Fruit fly (Drosophila melanogaster): Measurements from ENCODE around the gene CG14315.
A peak's percentile ranks its signal among the peaks of the same experiment; 100 is the strongest.

Gene CG14315

DNA sequence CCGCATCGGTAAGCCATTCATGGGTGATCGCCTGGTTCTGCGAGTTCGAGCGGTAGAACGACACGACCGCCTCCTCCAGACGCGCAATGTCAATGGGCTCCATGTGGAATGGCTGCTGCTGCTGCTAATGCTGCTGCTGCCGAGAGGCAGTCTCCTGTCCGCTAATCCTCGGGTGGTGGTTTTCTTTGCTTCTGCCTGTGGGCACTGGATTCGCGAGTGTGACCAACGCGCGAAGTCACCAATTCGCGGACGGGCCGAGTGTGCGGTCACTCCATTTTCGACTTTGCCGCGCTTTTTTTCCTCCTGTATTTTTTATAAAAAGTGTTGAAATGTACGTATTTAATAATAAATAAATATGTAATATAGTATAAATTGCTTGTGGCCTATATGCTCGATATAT is 24.7 kb downstream of the CG14315 start, which contains the start of gene cdm (continued):
- TF ChIP-seq tx (GFP tag; optimal IDR thresholded peaks at IDR 0.05) (no peak), gsb (GFP tag; IDR thresholded peaks at IDR 0.05) (no peak), Lhr (GFP tag; optimal IDR thresholded peaks at IDR 0.05) (peak; percentile 0), disco-r (GFP tag; optimal IDR thresholded peaks at IDR 0.05) (no peak), CG4424 (GFP tag; optimal IDR thresholded peaks at IDR 0.05) (no peak), CG6254 (GFP tag; optimal IDR thresholded peaks at IDR 0.05) (no peak), dati (GFP tag; IDR thresholded peaks at IDR 0.05) (no peak), gem (tag; optimal IDR thresholded peaks at IDR 0.05) (no peak), row (GFP tag; IDR thresholded peaks at IDR 0.05) (peak; percentile 51), CG11085 (GFP tag; IDR thresholded peaks at IDR 0.05) (no peak), Hr51 (GFP tag; optimal IDR thresholded peaks at IDR 0.05) (no peak), CG34376 (GFP tag; optimal IDR thresholded peaks at IDR 0.05) (no peak), CG17802 (tag; optimal IDR thresholded peaks at IDR 0.05) (no peak), CG34224 (GFP tag; IDR thresholded peaks at IDR 0.05; ENCODE audit: partially characterized antibody) (peak; percentile 22; the same call in 1 of the 3 replicates), aop (GFP tag; IDR thresholded peaks at IDR 0.05) (no peak), klu (GFP tag; IDR thresholded peaks at IDR 0.05) (no peak), Jarid2 (GFP tag; optimal IDR thresholded peaks at IDR 0.05) (no peak), bab2 (GFP tag; optimal IDR thresholded peaks at IDR 0.05) (no peak), Six4 (GFP tag; optimal IDR thresholded peaks at IDR 0.05) (no peak), Sin3A (optimal IDR thresholded peaks at IDR 0.05) (no peak), cato (GFP tag; optimal IDR thresholded peaks at IDR 0.05; ENCODE audit: borderline replicate concordance) (no peak), slbo (GFP tag; IDR thresholded peaks at IDR 0.05) (no peak), emc (GFP tag; optimal IDR thresholded peaks at IDR 0.05) (no peak), ash1 (GFP tag; optimal IDR thresholded peaks at IDR 0.05) (no peak), prd (optimal IDR thresholded peaks at IDR 0.05) (no peak), prd (GFP tag; IDR thresholded peaks at IDR 0.05) (no peak), CG1603 (tag; optimal IDR thresholded peaks at IDR 0.05) (no peak), CG14860 (GFP tag; IDR thresholded peaks at IDR 0.05; ENCODE audit: partially characterized antibody) (no peak), jing (GFP tag; optimal IDR thresholded peaks at IDR 0.05) (no peak), ftz-f1 (GFP tag; optimal IDR thresholded peaks at IDR 0.05) (no peak), CG6813 (GFP tag; optimal IDR thresholded peaks at IDR 0.05) (no peak), sob (GFP tag; IDR thresholded peaks at IDR 0.05) (no peak), CG31388 (GFP tag; optimal IDR thresholded peaks at IDR 0.05) (no peak)

DNA sequence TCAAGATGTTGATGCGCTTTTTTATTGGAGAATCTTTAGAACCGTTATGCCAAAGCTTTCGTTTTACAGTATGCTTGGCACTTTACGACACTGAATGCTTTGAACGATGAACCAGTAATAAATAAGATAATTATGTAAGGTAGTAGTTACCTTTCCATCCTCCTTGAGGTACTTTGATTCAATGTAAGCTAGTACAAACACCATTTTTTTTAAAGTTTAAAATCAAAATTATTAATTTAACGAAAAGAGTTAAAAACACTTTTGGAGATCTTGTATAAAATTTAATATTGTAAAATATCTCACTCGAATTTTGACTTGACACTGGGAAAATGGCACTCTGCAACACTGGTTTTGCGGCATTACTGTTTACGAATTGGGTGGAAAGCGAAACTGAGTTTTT is 26.9 kb downstream of the CG14315 start, which contains the start of the genes Arp5 and CG7208:
TSS of gene Arp5 (plus strand) at position 114 of the 400 bp plus-strand sequence.
TSS of gene CG7208 (minus strand) at position 331 of the 400 bp plus-strand sequence.
- peak; percentile 47 for TF ChIP-seq CG1529 (GFP tag; optimal IDR thresholded peaks at IDR 0.05)
- TF ChIP-seq hbn (GFP tag; IDR thresholded peaks at IDR 0.05; ENCODE audit: partially characterized antibody), result no peak
- TF ChIP-seq Ravus (GFP tag; IDR thresholded peaks at IDR 0.05), result no peak
- no peak for TF ChIP-seq CG4730 (GFP tag; IDR thresholded peaks at IDR 0.05)
- TF ChIP-seq CG4820 (GFP tag; optimal IDR thresholded peaks at IDR 0.05), result peak; percentile 34
- peak; percentile 67 for TF ChIP-seq CG9437 (GFP tag; optimal IDR thresholded peaks at IDR 0.05)
- no peak for TF ChIP-seq nerfin-2 (GFP tag; IDR thresholded peaks at IDR 0.05; ENCODE audit: partially characterized antibody)
- 0 out of 3 replicates have a peak, but pooled peaks have one; percentile 36 for TF ChIP-seq CG7357 (GFP tag; IDR thresholded peaks at IDR 0.05)
- peak; percentile 23 for TF ChIP-seq trh (GFP tag; optimal IDR thresholded peaks at IDR 0.05)
- peak; percentile 62 for TF ChIP-seq CG6272 (GFP tag; IDR thresholded peaks at IDR 0.05)
- no peak for TF ChIP-seq Vsx1 (GFP tag; optimal IDR thresholded peaks at IDR 0.05)
- TF ChIP-seq MTF-1 (GFP tag; optimal IDR thresholded peaks at IDR 0.05; ENCODE audit: borderline replicate concordance), result no peak
- no peak for TF ChIP-seq sima (GFP tag; optimal IDR thresholded peaks at IDR 0.05)
- TF ChIP-seq Atf-2 (GFP tag; optimal IDR thresholded peaks at IDR 0.05), result peak; percentile 48
- no peak for TF ChIP-seq abd-A (tag; optimal IDR thresholded peaks at IDR 0.05)
- peak; percentile 19 for TF ChIP-seq CG33557 (GFP tag; optimal IDR thresholded peaks at IDR 0.05)
- no peak for TF ChIP-seq zen2 (GFP tag; IDR thresholded peaks at IDR 0.05; ENCODE audit: partially characterized antibody)
- TF ChIP-seq CG1603 (tag; optimal IDR thresholded peaks at IDR 0.05), result no peak
- TF ChIP-seq tx (GFP tag; optimal IDR thresholded peaks at IDR 0.05), result peak; percentile 41
- no peak; the same call in none of the 2 replicates for TF ChIP-seq CG14014 (GFP tag; IDR thresholded peaks at IDR 0.05)
- TF ChIP-seq ara (GFP tag; IDR thresholded peaks at IDR 0.05), result 0 out of 2 replicates have a peak, but pooled peaks have one; percentile 31
- peak; percentile 82 for TF ChIP-seq Dbx (GFP tag; IDR thresholded peaks at IDR 0.05)

Measured in whole organism, embryonic.